Worm (Caenorhabditis elegans) whole organism, dauer: ENCODE data around the gene D2007.1.

Experiments
- unc-62 ChIP-seq: sonication (generic microtip); optimal IDR thresholded peaks from 2 replicates; lab custom pipeline; 2017; ENCODE audit warnings: missing biosample characterization, missing genetic modification reagents, missing genetic modification characterization

The D2007.1 gene

DNA sequence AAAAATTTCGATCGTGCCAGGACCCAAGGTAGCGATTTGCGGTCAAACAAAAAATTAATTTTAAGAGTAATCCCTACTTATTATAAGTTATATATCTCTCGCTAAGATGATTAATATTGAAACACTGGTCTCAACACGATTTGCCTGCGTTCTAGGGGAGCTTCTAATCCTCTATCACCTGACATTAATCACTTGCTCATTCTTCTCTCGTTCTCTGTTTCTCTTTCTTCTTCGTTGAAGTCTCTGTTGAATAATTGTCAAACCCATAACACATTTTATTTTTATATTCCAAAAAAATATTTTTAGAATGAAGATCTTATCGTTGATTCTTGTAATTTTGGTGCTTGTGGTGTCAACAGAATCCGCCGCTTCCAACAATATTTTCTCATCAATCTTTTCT lies at the start of gene D2007.1:
TSS of gene D2007.1 (plus strand) at position 301 of the 400 bp plus-strand sequence.
- TF ChIP-seq unc-62 (GFP tag; lab: Kevin White, UChicago): no peak

DNA sequence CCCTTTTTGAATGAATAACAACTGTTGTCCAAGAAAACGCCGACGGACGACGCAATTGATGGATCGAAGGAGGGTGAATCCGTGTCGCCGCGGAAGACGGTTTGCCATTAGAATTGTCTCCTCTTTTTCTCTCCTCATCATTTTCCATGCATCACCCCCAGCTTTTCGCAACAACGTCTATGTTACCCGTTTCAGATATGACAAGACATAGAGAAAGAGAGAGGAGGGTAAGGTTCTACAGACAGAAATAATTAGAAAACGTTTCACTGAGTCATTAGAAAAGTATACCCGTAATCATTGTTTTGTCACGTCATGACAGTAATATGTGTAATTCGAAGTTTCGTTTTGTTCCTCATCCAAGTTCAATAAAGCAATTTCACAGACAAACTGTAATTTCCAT lies 49.5 kb upstream of the D2007.1 start:
- no peak for TF ChIP-seq unc-62 (GFP tag; lab: Kevin White, UChicago)

ce11 chrIII:8106476-8106875 lies 48.8 kb upstream of the D2007.1 start:
- no peak for TF ChIP-seq unc-62 (GFP tag; lab: Kevin White, UChicago)

DNA sequence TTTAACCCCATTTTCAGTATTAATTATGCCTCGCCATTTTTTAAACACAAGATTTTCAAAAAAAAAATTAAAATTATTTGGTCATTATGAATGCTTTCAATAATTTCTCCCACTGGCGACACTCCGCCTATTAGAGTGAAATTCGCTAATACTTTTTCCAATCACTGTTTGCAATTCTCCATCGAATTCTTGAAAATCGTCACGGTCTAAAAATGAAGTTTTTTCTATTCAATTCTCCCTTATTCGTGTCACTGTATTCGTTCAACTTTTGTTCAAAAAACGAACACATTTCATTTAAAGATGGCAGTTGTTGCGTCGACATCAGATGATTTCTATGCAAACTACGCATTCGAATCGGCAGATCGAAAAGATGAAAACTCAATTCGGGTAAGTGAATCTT lies 46.8 kb upstream of the D2007.1 start, which contains the start of gene C14B9.3:
TSS of gene C14B9.3 (plus strand) at position 301 of the 400 bp plus-strand sequence.
- no peak for TF ChIP-seq unc-62 (GFP tag; lab: Kevin White, UChicago)

ce11 chrIII:8109459-8110057 lies 45.7 kb upstream of the D2007.1 start:
- no peak for TF ChIP-seq unc-62 (GFP tag; lab: Kevin White, UChicago)

ce11 chrIII:8111347-8111746 lies 43.9 kb upstream of the D2007.1 start:
- no peak for TF ChIP-seq unc-62 (GFP tag; lab: Kevin White, UChicago)

- no peak for TF ChIP-seq unc-62 (GFP tag; lab: Kevin White, UChicago)
These were observed 39.4 kb upstream of the D2007.1 start for ce11 chrIII:8115877-8116276.

- no peak for TF ChIP-seq unc-62 (GFP tag; lab: Kevin White, UChicago)
These were observed 38.1 kb upstream of the D2007.1 start for ce11 chrIII:8117155-8117554.

DNA sequence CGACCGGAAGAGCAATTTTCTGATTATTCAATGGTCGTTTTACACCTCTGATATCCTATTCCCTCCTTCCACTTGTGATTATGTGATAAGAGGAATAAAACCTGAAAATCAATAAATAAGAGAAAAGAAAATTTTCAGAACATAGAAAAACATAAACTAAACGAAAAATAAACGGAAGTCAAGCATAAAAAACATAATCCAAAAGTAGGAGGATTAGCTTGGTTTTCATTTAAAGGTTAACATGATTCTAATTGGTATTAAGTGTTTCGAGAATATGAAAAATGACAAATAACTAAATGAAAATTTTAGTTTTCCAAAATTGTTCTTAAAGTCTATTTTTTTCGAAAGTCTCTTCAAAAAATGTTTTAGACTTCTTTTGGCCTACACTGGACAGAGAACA lies 34.1 kb upstream of the D2007.1 start, which contains the start of gene gei-8:
TSS of gene gei-8 (minus strand) at position 101 of the 400 bp plus-strand sequence.
- no peak for TF ChIP-seq unc-62 (GFP tag; lab: Kevin White, UChicago)

DNA sequence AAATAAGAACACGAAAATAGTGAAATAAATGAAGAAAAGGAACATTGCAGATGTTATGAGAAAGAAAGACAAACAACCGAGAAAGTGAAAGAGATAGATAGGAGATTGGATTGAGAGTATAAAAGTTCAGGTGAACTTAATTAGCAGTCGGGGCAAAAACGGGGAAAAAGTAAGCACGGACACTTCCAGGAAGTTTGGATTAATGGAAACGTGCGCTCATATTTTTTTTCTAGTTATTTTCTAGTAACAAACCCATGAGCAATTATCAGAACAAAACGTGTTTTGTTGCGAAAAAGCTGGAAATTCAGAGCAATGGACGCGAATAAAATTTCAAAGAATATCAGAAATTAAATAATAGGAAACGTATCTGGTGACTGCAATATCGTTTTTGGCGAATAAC lies 33.3 kb upstream of the D2007.1 start:
- no peak for TF ChIP-seq unc-62 (GFP tag; lab: Kevin White, UChicago)

ce11 chrIII:8124323-8124722 lies 30.9 kb upstream of the D2007.1 start:
- no peak for TF ChIP-seq unc-62 (GFP tag; lab: Kevin White, UChicago)

- TF ChIP-seq unc-62 (GFP tag; lab: Kevin White, UChicago): no peak
These were observed 30.0 kb upstream of the D2007.1 start for ce11 chrIII:8125234-8125633.

DNA sequence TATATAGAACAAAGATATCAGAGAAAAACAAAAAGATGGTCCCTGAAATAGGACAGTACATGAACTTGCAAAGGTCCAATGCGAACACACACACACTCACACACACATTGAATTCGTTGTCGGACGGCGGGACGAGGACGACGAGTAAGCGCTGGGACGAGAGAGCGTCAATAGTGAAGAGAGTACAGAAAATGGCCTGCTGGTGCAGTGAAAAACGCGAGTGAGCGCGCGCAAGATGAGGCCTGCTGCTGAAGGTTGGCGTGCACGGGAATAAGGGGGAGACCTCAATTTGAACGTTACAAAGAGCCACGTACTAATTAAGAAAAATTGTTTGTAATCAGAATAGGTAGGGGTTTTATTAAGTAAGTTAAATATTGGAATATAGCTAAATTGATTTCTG lies 28.3 kb upstream of the D2007.1 start:
- no peak for TF ChIP-seq unc-62 (GFP tag; lab: Kevin White, UChicago)

DNA sequence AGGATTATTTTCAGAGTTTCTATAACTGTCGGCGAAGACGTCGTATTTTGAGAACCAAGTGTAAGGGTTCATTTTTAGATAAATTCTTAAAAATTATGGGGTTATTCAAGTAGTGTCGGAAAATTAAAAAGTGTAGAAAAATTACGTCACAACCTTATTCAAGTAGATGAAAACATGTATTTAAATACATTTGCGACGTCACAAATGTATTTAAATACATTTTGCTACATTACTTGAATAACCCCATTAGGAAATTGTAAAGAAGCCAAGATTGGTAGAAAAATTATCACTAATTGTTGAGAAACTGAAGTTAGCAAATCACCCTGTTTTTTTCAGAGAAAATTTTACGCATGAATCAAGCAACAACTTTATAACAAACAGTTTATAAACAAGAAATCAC lies 26.1 kb upstream of the D2007.1 start:
- no peak for TF ChIP-seq unc-62 (GFP tag; lab: Kevin White, UChicago)

DNA sequence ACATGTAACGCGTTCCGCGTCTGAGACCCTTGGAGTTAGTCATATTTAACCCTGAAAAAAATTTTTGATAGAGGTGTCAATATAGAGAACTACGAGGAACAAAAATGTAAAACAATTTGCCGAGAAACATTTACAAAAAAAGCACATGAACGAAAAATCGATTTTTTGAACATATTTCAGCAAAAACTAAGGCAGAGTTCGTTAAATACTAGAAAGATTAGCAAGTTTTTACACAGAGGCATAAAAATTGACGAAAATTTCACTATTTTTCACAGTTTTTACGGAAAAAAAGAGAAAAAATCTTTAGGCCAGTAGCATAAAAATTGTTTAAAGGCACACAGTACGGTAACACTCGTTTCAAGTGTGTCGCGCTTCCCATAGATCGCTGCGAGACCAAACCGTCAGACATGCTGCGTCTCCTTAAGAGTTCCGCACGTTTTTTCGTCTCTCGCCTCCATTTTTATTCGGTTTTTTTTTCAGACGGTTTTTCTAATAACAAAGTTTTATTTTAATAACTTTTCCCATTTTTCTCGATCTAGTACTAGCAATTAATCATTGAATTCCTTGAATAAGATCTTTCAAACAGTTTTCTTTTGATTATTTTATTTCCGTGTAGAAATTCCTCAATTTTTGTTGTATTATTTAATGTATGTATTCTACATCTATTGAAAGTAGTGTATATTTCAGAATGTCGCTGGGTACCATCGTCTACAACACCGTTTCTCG lies 24.9 kb upstream of the D2007.1 start, which contains the start of the genes rpl-21 and C14B9.10:
TSS of gene rpl-21 (minus strand) at position 51 of the 726 bp plus-strand sequence.
TSS of gene C14B9.10 (plus strand) at position 676 of the 726 bp plus-strand sequence.
- no peak for TF ChIP-seq unc-62 (GFP tag; lab: Kevin White, UChicago)

DNA sequence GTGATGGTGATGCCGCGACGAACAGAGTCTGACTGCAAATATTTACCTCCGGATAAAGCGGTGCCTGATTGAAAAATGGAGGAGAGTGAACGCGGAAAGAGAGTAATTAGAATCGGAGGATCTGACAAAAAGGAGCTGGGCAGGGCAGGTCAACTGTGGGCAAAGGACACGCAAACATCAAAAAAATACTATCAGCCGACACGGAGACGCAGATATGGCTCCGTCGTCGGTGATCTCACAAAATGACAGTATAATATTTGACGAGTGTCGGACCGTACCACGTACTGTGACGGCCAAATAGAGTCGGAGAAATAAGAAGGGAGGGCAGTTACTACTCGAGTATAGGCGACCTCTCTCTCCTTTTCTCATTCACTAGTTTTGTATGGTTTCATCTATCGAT lies 22.8 kb upstream of the D2007.1 start:
- no peak for TF ChIP-seq unc-62 (GFP tag; lab: Kevin White, UChicago)

ce11 chrIII:8133346-8133745 lies 21.9 kb upstream of the D2007.1 start, which contains the start of gene C14B9.2:
Gene C14B9.2 (plus strand): TSS chrIII:8133665.
- TF ChIP-seq unc-62 (GFP tag; lab: Kevin White, UChicago): no peak
